Worm (Caenorhabditis elegans): ENCODE data around the gene F08F8.9.

Gene F08F8.9

DNA sequence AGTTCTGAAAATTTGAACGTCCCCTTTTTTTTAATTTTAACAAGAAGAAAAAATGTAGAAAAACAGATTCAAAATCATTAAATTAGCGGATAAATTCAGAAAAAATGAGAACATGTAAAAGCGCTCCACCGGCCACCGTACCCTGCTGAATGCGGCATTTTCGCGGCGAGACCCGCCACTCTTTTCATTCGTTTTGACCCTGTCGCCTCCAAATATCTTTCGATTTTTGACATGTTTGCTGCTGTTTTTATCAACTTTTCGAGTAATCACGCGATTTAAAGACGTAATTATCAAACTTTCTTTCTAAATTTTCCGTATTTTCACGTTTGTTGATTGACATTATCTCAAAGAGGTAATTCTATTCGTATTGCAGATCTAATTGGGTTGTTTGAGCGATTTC lies 17.6 kb downstream of the F08F8.9 start, which contains the start of gene gsp-2:
gsp-2 (plus strand) TSS at position 374 of the 400 bp plus-strand sequence.
- TF ChIP-seq unc-130 (tag; optimal IDR thresholded peaks at IDR 0.05), result peak; percentile 81
- peak; percentile 58 for TF ChIP-seq swsn-7 (tag; optimal IDR thresholded peaks at IDR 0.05)
- peak; percentile 77 for TF ChIP-seq fkh-8 (tag; optimal IDR thresholded peaks at IDR 0.05)
- no peak for TF ChIP-seq ztf-11 (tag; optimal IDR thresholded peaks at IDR 0.05)
- no peak for TF ChIP-seq C34B4.2 (tag; optimal IDR thresholded peaks at IDR 0.05)
- peak; percentile 53 for TF ChIP-seq dsc-1 (tag; optimal IDR thresholded peaks at IDR 0.05)
- TF ChIP-seq C16A3.4 (tag; optimal IDR thresholded peaks at IDR 0.05), result peak; percentile 74
- TF ChIP-seq rnt-1 (tag; optimal IDR thresholded peaks at IDR 0.05), result peak; percentile 56
- TF ChIP-seq efl-3 (GFP tag; optimal IDR thresholded peaks at IDR 0.05), result no peak
- TF ChIP-seq pag-3 (tag; optimal IDR thresholded peaks at IDR 0.05; ENCODE audit: borderline replicate concordance, insufficient read depth), result no peak
- peak; percentile 78 for TF ChIP-seq nhr-71 (tag; optimal IDR thresholded peaks at IDR 0.05)
- peak; percentile 57 for TF ChIP-seq nhr-47 (tag; optimal IDR thresholded peaks at IDR 0.05)
- peak; percentile 36 for TF ChIP-seq ztf-4 (tag; optimal IDR thresholded peaks at IDR 0.05)
- peak; percentile 26 for TF ChIP-seq fos-1 (tag; optimal IDR thresholded peaks at IDR 0.05)
- peak; percentile 92 for TF ChIP-seq lin-15B (tag; optimal IDR thresholded peaks at IDR 0.05)
- peak; percentile 72 for TF ChIP-seq lin-13 (GFP tag; optimal IDR thresholded peaks at IDR 0.05)
- no peak for TF ChIP-seq ets-5 (GFP tag; IDR thresholded peaks at IDR 0.05)
- TF ChIP-seq mep-1 (tag; optimal IDR thresholded peaks at IDR 0.05), result peak; percentile 65
- TF ChIP-seq fkh-10 (GFP tag; optimal IDR thresholded peaks at IDR 0.05), result no peak
- TF ChIP-seq zip-4 (GFP tag; optimal IDR thresholded peaks at IDR 0.05), result no peak
- no peak for TF ChIP-seq C04F5.9 (tag; optimal IDR thresholded peaks at IDR 0.05)
- 0 out of 2 replicates have a peak, but pooled peaks have one; percentile 5 for TF ChIP-seq grh-1 (GFP tag; IDR thresholded peaks at IDR 0.05)
- TF ChIP-seq nhr-90 (tag; optimal IDR thresholded peaks at IDR 0.05; ENCODE audit: poor library complexity), result peak; percentile 51
- TF ChIP-seq snu-23 (GFP tag; optimal IDR thresholded peaks at IDR 0.05), result peak; percentile 81
- TF ChIP-seq mdl-1 (tag; optimal IDR thresholded peaks at IDR 0.05), result peak in 1 of 2 experiments; percentile 74
- TF ChIP-seq lin-35 (GFP tag; optimal IDR thresholded peaks at IDR 0.05), result peak; percentile 83
- TF ChIP-seq unc-98 (GFP tag; IDR thresholded peaks at IDR 0.05), result no peak
- peak; percentile 85 for TF ChIP-seq lin-14 (GFP tag; optimal IDR thresholded peaks at IDR 0.05)
- peak in 3 of 6 experiments; percentile 29 to 89 (median 51) for TF ChIP-seq elt-3 (tag; optimal IDR thresholded peaks at IDR 0.05)
- peak; percentile 77 to 78 for TF ChIP-seq efl-1 (optimal IDR thresholded peaks at IDR 0.05)
- peak; percentile 66 to 96 for TF ChIP-seq efl-1 (GFP tag; optimal IDR thresholded peaks at IDR 0.05 in 1 of 2)
- no peak for TF ChIP-seq alr-1 (tag; optimal IDR thresholded peaks at IDR 0.05; ENCODE audit: borderline replicate concordance)
- TF ChIP-seq egl-13 (tag; optimal IDR thresholded peaks at IDR 0.05), result no peak
- peak; percentile 46 for TF ChIP-seq jun-1 (tag; optimal IDR thresholded peaks at IDR 0.05)
- TF ChIP-seq nhr-77 (tag; optimal IDR thresholded peaks at IDR 0.05), result peak; percentile 57
- TF ChIP-seq lir-3 (tag; optimal IDR thresholded peaks at IDR 0.05; ENCODE audit: poor library complexity), result no peak
- TF ChIP-seq nhr-28 (tag; optimal IDR thresholded peaks at IDR 0.05), result no peak
- TF ChIP-seq xbp-1 (tag; optimal IDR thresholded peaks at IDR 0.05), result peak; percentile 63
- peak; percentile 48 for TF ChIP-seq nhr-85 (tag)
- no peak for TF ChIP-seq mef-2 (tag; optimal IDR thresholded peaks at IDR 0.05)
- TF ChIP-seq lsy-2 (tag; optimal IDR thresholded peaks at IDR 0.05), result peak; percentile 94 to 98
- TF ChIP-seq hlh-4 (tag; optimal IDR thresholded peaks at IDR 0.05), result no peak
- peak; percentile 60 for TF ChIP-seq tbx-2 (tag; optimal IDR thresholded peaks at IDR 0.05)
- peak; percentile 66 to 74 (median 70) for TF ChIP-seq dpl-1 (GFP tag; optimal IDR thresholded peaks at IDR 0.05)
- no peak for TF ChIP-seq ama-1 (optimal IDR thresholded peaks at IDR 0.05)
- peak; percentile 52 to 67 (median 60) for TF ChIP-seq ceh-82 (tag; optimal IDR thresholded peaks at IDR 0.05)
- TF ChIP-seq nhr-237 (tag; optimal IDR thresholded peaks at IDR 0.05), result peak; percentile 24
- no peak for TF ChIP-seq sox-4 (tag; optimal IDR thresholded peaks at IDR 0.05)
- TF ChIP-seq mab-9 (GFP tag; IDR thresholded peaks at IDR 0.05), result peak; percentile 47; the same call in 1 of the 2 replicates
- TF ChIP-seq pax-3 (tag; optimal IDR thresholded peaks at IDR 0.05), result peak; percentile 57
- peak; percentile 81 for TF ChIP-seq vab-15 (tag; optimal IDR thresholded peaks at IDR 0.05)
- TF ChIP-seq blmp-1 (tag; optimal IDR thresholded peaks at IDR 0.05), result peak; percentile 78
- peak; percentile 23 for TF ChIP-seq hpl-2 (GFP tag; optimal IDR thresholded peaks at IDR 0.05)
